Worm (Caenorhabditis elegans) whole organism, mixed stage, embryonic: ENCODE results near the gene F18E3.13.

ENCODE experiments used
- blmp-1 ChIP-seq: fragments of 150-350 bp; optimal IDR thresholded peaks from 2 replicates; lab custom pipeline; 2014; ENCODE audit warnings: missing biosample characterization, missing genetic modification characterization
- elt-3 ChIP-seq: fragments of 150-350 bp; optimal IDR thresholded peaks from 2 replicates; lab custom pipeline; 2014; ENCODE audit warnings: missing biosample characterization, missing genetic modification characterization
- flh-1 ChIP-seq: fragments of 200-800 bp; sonication (Bioruptor generic); optimal IDR thresholded peaks from 2 replicates; lab custom pipeline; 2018; ENCODE audit warnings: mild to moderate bottlenecking, missing genetic modification characterization, moderate library complexity, missing compliant biosample characterization
- hlh-1 ChIP-seq: fragments of 150-350 bp; optimal IDR thresholded peaks from 2 replicates; lab custom pipeline; 2014; ENCODE audit warnings: missing biosample characterization, missing genetic modification reagents, missing genetic modification characterization
- lin-13 ChIP-seq: fragments of 150-350 bp; optimal IDR thresholded peaks from 2 replicates; lab custom pipeline; 2014; ENCODE audit warnings: missing biosample characterization, missing genetic modification characterization
- lsy-2 ChIP-seq: fragments of 150-350 bp; optimal IDR thresholded peaks from 2 replicates; lab custom pipeline; 2014; ENCODE audit warnings: missing biosample characterization, missing genetic modification characterization
- mep-1 ChIP-seq: fragments of 150-350 bp; optimal IDR thresholded peaks from 2 replicates; lab custom pipeline; 2017; ENCODE audit warnings: missing biosample characterization, missing genetic modification reagents, missing genetic modification characterization, inconsistent platforms
- nhr-12 ChIP-seq: fragments of 150-350 bp; optimal IDR thresholded peaks from 2 replicates; lab custom pipeline; 2014; ENCODE audit warnings: missing biosample characterization, missing genetic modification characterization
- nhr-28 ChIP-seq: fragments of 150-350 bp; optimal IDR thresholded peaks from 2 replicates; lab custom pipeline; 2014; ENCODE audit warnings: missing biosample characterization, missing genetic modification characterization
- pha-4 ChIP-seq: fragments of 150-350 bp; optimal IDR thresholded peaks from 2 replicates; lab custom pipeline; 2018; ENCODE audit warnings: missing biosample characterization, missing genetic modification reagents, missing genetic modification characterization
- snpc-4 ChIP-seq: fragments of 150-350 bp; optimal IDR thresholded peaks from 2 replicates; lab custom pipeline; 2014; ENCODE audit warnings: missing biosample characterization, missing genetic modification characterization
- unc-39 ChIP-seq: fragments of 150-350 bp; optimal IDR thresholded peaks from 2 replicates; lab custom pipeline; 2014; ENCODE audit warnings: missing biosample characterization, missing genetic modification characterization
- unc-62 ChIP-seq: fragments of 150-350 bp; optimal IDR thresholded peaks from 2 replicates; lab custom pipeline; 2014; ENCODE audit warnings: missing biosample characterization, missing genetic modification reagents, missing genetic modification characterization
- zip-8 ChIP-seq: fragments of 150-350 bp; optimal IDR thresholded peaks from 2 replicates; lab custom pipeline; 2014; ENCODE audit warnings: missing biosample characterization, missing genetic modification characterization

ce11 chrV:7414909-7415308 is 1.1 kb upstream of the F18E3.13 start, which contains the start of gene F18E3.12:
- no peak for TF ChIP-seq zip-8 (tag; lab: Kevin White, UChicago)
- TF ChIP-seq lsy-2 (tag; lab: Kevin White, UChicago): no peak
- no peak for TF ChIP-seq nhr-12 (tag; lab: Kevin White, UChicago)
- TF ChIP-seq hlh-1: no peak
- TF ChIP-seq snpc-4 (tag; lab: Kevin White, UChicago): no peak
- no peak for TF ChIP-seq flh-1
- TF ChIP-seq lin-13 (tag; lab: Kevin White, UChicago): no peak
- TF ChIP-seq unc-62 (GFP tag; lab: Kevin White, UChicago): no peak
- TF ChIP-seq pha-4 (tag; lab: Kevin White, UChicago): no peak
- TF ChIP-seq blmp-1 (tag; lab: Kevin White, UChicago): no peak
- TF ChIP-seq elt-3 (tag; lab: Kevin White, UChicago): no peak
- no peak for TF ChIP-seq unc-39 (tag; lab: Kevin White, UChicago)
- TF ChIP-seq nhr-28: no peak
- TF ChIP-seq mep-1 (tag; lab: Kevin White, UChicago): no peak
